Worm (Caenorhabditis elegans): ENCODE results near the gene ZK813.3.

DNA sequence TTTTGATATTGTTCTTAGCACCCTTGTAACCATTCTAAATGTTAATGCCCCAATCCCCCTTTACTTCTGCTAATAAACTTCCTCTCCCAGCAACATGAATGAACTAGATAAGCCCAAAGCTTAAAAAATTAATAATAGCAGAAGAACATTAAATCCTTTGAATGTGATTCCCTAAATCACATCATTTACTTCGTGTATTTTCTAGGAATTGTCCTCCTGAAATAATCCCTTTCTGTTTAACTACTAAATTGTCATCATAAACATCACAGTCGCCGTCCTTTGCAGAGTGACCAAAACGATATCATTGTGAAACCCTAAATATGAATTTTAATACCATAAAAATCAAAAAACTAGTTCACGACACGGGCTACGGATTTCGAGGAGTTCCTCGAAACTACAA is 25.6 kb upstream of the ZK813.3 start:
- no peak for TF ChIP-seq ref-1 (GFP tag; conservative IDR thresholded peaks at IDR 0.05)
- TF ChIP-seq cog-1 (tag; optimal IDR thresholded peaks at IDR 0.05), result no peak
- no peak for TF ChIP-seq med-1 (GFP tag; optimal IDR thresholded peaks at IDR 0.05; ENCODE audit: insufficient read depth)
- no peak for TF ChIP-seq T22C8.4 (GFP tag; IDR thresholded peaks at IDR 0.05)
- TF ChIP-seq ztf-23 (GFP tag; IDR thresholded peaks at IDR 0.05), result no peak
